Worm (Caenorhabditis elegans): ENCODE results near the gene rnf-113.
A peak's percentile ranks its signal among the peaks of the same experiment; 100 is the strongest.
"Not testable (repeated sequence)": the region's sequence is repeated elsewhere in the genome, so short reads cannot be mapped to it uniquely, and the experiment has no call there.

rnf-113 gene

ce11 chrIII:10757540-10757939, at the start of gene rnf-113:
Gene rnf-113 (minus strand): TSS chrIII:10757640.
- TF ChIP-seq dao-5 (tag; optimal IDR thresholded peaks at IDR 0.05): no peak
- TF ChIP-seq him-1 (tag; optimal IDR thresholded peaks at IDR 0.05): no peak
- TF ChIP-seq W03F9.2 (tag; optimal IDR thresholded peaks at IDR 0.05): no peak

- no peak for TF ChIP-seq him-1 (tag; optimal IDR thresholded peaks at IDR 0.05)
- no peak for TF ChIP-seq dao-5 (tag; optimal IDR thresholded peaks at IDR 0.05)
- no peak for TF ChIP-seq W03F9.2 (tag; optimal IDR thresholded peaks at IDR 0.05)
These were observed 49.8 kb upstream of the rnf-113 start for ce11 chrIII:10807236-10807635.

- TF ChIP-seq dao-5 (tag; optimal IDR thresholded peaks at IDR 0.05): no peak
- TF ChIP-seq W03F9.2 (tag; optimal IDR thresholded peaks at IDR 0.05): no peak
- no peak for TF ChIP-seq him-1 (tag; optimal IDR thresholded peaks at IDR 0.05)
These were observed 49.4 kb upstream of the rnf-113 start for ce11 chrIII:10806821-10807220.

ce11 chrIII:10805625-10806024, 48.2 kb upstream of the rnf-113 start, which contains the start of gene klp-7:
Gene klp-7 (plus strand): TSS chrIII:10805925.
- TF ChIP-seq dao-5, him-1, W03F9.2 (tag; optimal IDR thresholded peaks at IDR 0.05): not testable (repeated sequence)

ce11 chrIII:10805172-10805571, 47.7 kb upstream of the rnf-113 start:
- TF ChIP-seq him-1 (tag; optimal IDR thresholded peaks at IDR 0.05) (no peak), W03F9.2 (tag; optimal IDR thresholded peaks at IDR 0.05) (no peak), dao-5 (tag; optimal IDR thresholded peaks at IDR 0.05) (no peak)

- TF ChIP-seq him-1 (tag; optimal IDR thresholded peaks at IDR 0.05): no peak
- TF ChIP-seq dao-5 (tag; optimal IDR thresholded peaks at IDR 0.05): no peak
- TF ChIP-seq W03F9.2 (tag; optimal IDR thresholded peaks at IDR 0.05): no peak
These were observed 44.6 kb upstream of the rnf-113 start, which contains the start of gene K11D9.3 for ce11 chrIII:10802032-10802431. Gene K11D9.3 (minus strand): TSS chrIII:10802212.

ce11 chrIII:10794049-10794448, 36.6 kb upstream of the rnf-113 start, which contains the start of gene clec-163:
Gene clec-163 (plus strand): TSS chrIII:10794349.
- TF ChIP-seq him-1 (tag; optimal IDR thresholded peaks at IDR 0.05): no peak
- no peak for TF ChIP-seq W03F9.2 (tag; optimal IDR thresholded peaks at IDR 0.05)
- TF ChIP-seq dao-5 (tag; optimal IDR thresholded peaks at IDR 0.05): no peak

ce11 chrIII:10791233-10791632, 33.8 kb upstream of the rnf-113 start:
- TF ChIP-seq dao-5 (tag; optimal IDR thresholded peaks at IDR 0.05) (no peak), W03F9.2 (tag; optimal IDR thresholded peaks at IDR 0.05) (no peak), him-1 (tag; optimal IDR thresholded peaks at IDR 0.05) (no peak)

ce11 chrIII:10783052-10783451, 25.6 kb upstream of the rnf-113 start:
- no peak for TF ChIP-seq W03F9.2 (tag; optimal IDR thresholded peaks at IDR 0.05)

- TF ChIP-seq dao-5 (tag; optimal IDR thresholded peaks at IDR 0.05) (no peak), W03F9.2 (tag; optimal IDR thresholded peaks at IDR 0.05) (no peak), him-1 (tag; optimal IDR thresholded peaks at IDR 0.05) (no peak)
These were observed 24.1 kb upstream of the rnf-113 start, which contains the start of gene ptr-19 for ce11 chrIII:10781553-10781952. Gene ptr-19 (plus strand): TSS chrIII:10781853.

- TF ChIP-seq him-1 (tag; optimal IDR thresholded peaks at IDR 0.05): no peak
- no peak for TF ChIP-seq dao-5 (tag; optimal IDR thresholded peaks at IDR 0.05)
- no peak for TF ChIP-seq W03F9.2 (tag; optimal IDR thresholded peaks at IDR 0.05)
These were observed 12.3 kb upstream of the rnf-113 start for ce11 chrIII:10769693-10770092.

- TF ChIP-seq dao-5 (tag; optimal IDR thresholded peaks at IDR 0.05) (no peak), him-1 (tag; optimal IDR thresholded peaks at IDR 0.05) (no peak), W03F9.2 (tag; optimal IDR thresholded peaks at IDR 0.05) (no peak)
These were observed 5.6 kb upstream of the rnf-113 start, which contains the start of gene dpy-28 for ce11 chrIII:10763032-10763431. Gene dpy-28 (plus strand): TSS chrIII:10763131.

- peak; percentile 99 for TF ChIP-seq W03F9.2 (tag; optimal IDR thresholded peaks at IDR 0.05)
- TF ChIP-seq dao-5 (tag; optimal IDR thresholded peaks at IDR 0.05): peak; percentile 89
- peak; percentile 99 for TF ChIP-seq him-1 (tag; optimal IDR thresholded peaks at IDR 0.05)
These were observed 1.9 kb upstream of the rnf-113 start, which contains the start of gene tasp-1 for ce11 chrIII:10759050-10760023. Gene tasp-1 (plus strand): TSS chrIII:10759307.

ce11 chrIII:10758422-10758821, 982 bp upstream of the rnf-113 start, which contains the start of gene K01G5.10:
Gene K01G5.10 (minus strand): TSS chrIII:10758522.
- no peak for TF ChIP-seq dao-5 (tag; optimal IDR thresholded peaks at IDR 0.05)
- no peak for TF ChIP-seq W03F9.2 (tag; optimal IDR thresholded peaks at IDR 0.05)
- no peak for TF ChIP-seq him-1 (tag; optimal IDR thresholded peaks at IDR 0.05)
